Worm (Caenorhabditis elegans) whole organism, late embryonic: Measurements from ENCODE around the gene T04A6.3.

Source experiments
- ceh-48 ChIP-seq: sonication (generic microtip); optimal IDR thresholded peaks from 2 replicates; lab custom pipeline; 2016; ENCODE audit warnings: missing genetic modification characterization, inconsistent platforms, missing compliant biosample characterization
- dve-1 ChIP-seq: sonication (generic microtip); optimal IDR thresholded peaks from 2 replicates; lab custom pipeline; 2017; ENCODE audit warnings: antibody characterized with exemption, mild to moderate bottlenecking, missing genetic modification characterization, missing compliant biosample characterization
- hlh-13 ChIP-seq: fragments of 200-800 bp; sonication (Bioruptor generic); optimal IDR thresholded peaks from 2 replicates; lab custom pipeline; 2018; ENCODE audit warnings: mild to moderate bottlenecking, missing genetic modification characterization, missing compliant biosample characterization
- lin-11 ChIP-seq: fragments of 200-800 bp; sonication (Bioruptor generic); optimal IDR thresholded peaks from 2 replicates; lab custom pipeline; 2018; ENCODE audit warnings: mild to moderate bottlenecking, missing genetic modification characterization, missing compliant biosample characterization
- unc-55 ChIP-seq: sonication (generic microtip); optimal IDR thresholded peaks from 2 replicates; lab custom pipeline; 2017; ENCODE audit warnings: missing biosample characterization, missing genetic modification reagents, missing genetic modification characterization
- unc-86 ChIP-seq: sonication (generic microtip); optimal IDR thresholded peaks from 2 replicates; lab custom pipeline; 2016; ENCODE audit warnings: missing genetic modification characterization, missing compliant biosample characterization

- TF ChIP-seq unc-86 (tag; lab: Kevin White, UChicago) (no peak), unc-55 (GFP tag; lab: Kevin White, UChicago) (no peak), hlh-13 (GFP tag; lab: Kevin White, UChicago) (no peak), ceh-48 (no peak), lin-11 (tag; lab: Kevin White, UChicago) (no peak), dve-1 (tag; lab: Kevin White, UChicago) (no peak)
These were observed 50.1 kb downstream of the T04A6.3 start for ce11 chrIII:7557930-7558470.
